Fruit fly (Drosophila melanogaster): ENCODE results near the gene CG1695.

- no peak for TF ChIP-seq CG6808 (GFP tag; optimal IDR thresholded peaks at IDR 0.05)
- TF ChIP-seq CG9139 (GFP tag; optimal IDR thresholded peaks at IDR 0.05): no peak
- no peak for TF ChIP-seq CG6854 (GFP tag; optimal IDR thresholded peaks at IDR 0.05)
- TF ChIP-seq CG3919 (GFP tag; optimal IDR thresholded peaks at IDR 0.05): no peak
- no peak for TF ChIP-seq CG1621 (tag; optimal IDR thresholded peaks at IDR 0.05)
- no peak for TF ChIP-seq Gug (GFP tag; IDR thresholded peaks at IDR 0.05)
- TF ChIP-seq vri (GFP tag; optimal IDR thresholded peaks at IDR 0.05): no peak
- no peak for TF ChIP-seq Eip93F (GFP tag; optimal IDR thresholded peaks at IDR 0.05)
- no peak for TF ChIP-seq eg (GFP tag; IDR thresholded peaks at IDR 0.05)
- no peak for TF ChIP-seq CG16779 (tag; optimal IDR thresholded peaks at IDR 0.05)
These were observed 56.2 kb downstream of the CG1695 start for dm6 chrX:20489995-20490393.

Measured in whole organism, prepupa.